Worm (Caenorhabditis elegans) whole organism, L4/young adult: ENCODE measurements around the gene Y46H3A.4.

Experiments
- W03F9.2 ChIP-seq: fragments of 150-350 bp; optimal IDR thresholded peaks from 2 replicates; lab custom pipeline; 2014; ENCODE audit warnings: missing biosample characterization, missing genetic modification characterization
- dao-5 ChIP-seq: sonication (generic microtip); optimal IDR thresholded peaks from 2 replicates; lab custom pipeline; 2016; ENCODE audit warnings: missing genotype, missing genetic modification characterization, moderate library complexity, missing compliant biosample characterization
- him-1 ChIP-seq: sonication (generic microtip); optimal IDR thresholded peaks from 2 replicates; lab custom pipeline; 2016; ENCODE audit warnings: missing genotype, missing genetic modification reagents, missing genetic modification characterization, missing compliant biosample characterization

DNA sequence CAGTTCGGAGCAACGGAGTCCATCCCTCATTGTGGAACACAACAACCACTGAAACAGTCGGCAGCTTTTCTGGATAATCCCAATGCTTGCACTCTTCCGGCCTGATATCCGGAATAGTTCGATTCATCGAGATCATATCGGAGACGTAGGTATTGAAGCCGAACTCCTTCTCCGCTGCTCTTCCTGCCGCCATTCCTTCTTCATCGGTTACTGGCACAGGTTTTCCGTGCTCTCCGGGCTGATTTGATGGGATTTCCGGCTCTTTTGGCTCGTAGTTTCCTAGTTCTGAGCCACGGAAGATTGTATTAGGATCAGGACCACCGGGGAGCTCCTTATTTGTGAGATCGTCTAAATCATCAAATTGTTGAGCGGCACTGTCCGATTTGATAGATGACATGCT, 9.1 kb upstream of the Y46H3A.4 start:
- no peak for TF ChIP-seq dao-5 (tag; lab: Kevin White, UChicago)
- no peak for TF ChIP-seq him-1 (tag; lab: Kevin White, UChicago)
- no peak for TF ChIP-seq W03F9.2 (tag; lab: Kevin White, UChicago)
